Fruit fly (Drosophila melanogaster) whole organism, embryonic: ENCODE data around the gene Mdh1.
A peak's percentile ranks its signal among the peaks of the same experiment; 100 is the strongest.

ENCODE experiments used
- Atf3 ChIP-seq: fragments of 200-800 bp; sonication (Bioruptor generic); optimal IDR thresholded peaks from 3 replicates; lab custom pipeline; 2016; ENCODE audit warnings: missing biosample characterization, missing genetic modification characterization
- CG10431 ChIP-seq: fragments of 200-800 bp; sonication (Bioruptor generic); optimal IDR thresholded peaks from 3 replicates; lab custom pipeline; 2018; ENCODE audit warnings: missing biosample characterization, mild to moderate bottlenecking, missing genetic modification characterization
- CG12391 ChIP-seq: fragments of 200-800 bp; sonication (Bioruptor generic); optimal IDR thresholded peaks from 3 replicates; lab custom pipeline; 2018; ENCODE audit warnings: missing biosample characterization, mild to moderate bottlenecking, missing genetic modification characterization, moderate library complexity
- CG13424 ChIP-seq: fragments of 200-800 bp; sonication (Bioruptor generic); optimal IDR thresholded peaks from 2 replicates; lab custom pipeline; 2019; ENCODE audit warnings: missing biosample characterization, mild to moderate bottlenecking, missing genetic modification characterization, moderate library complexity
- CG13894 ChIP-seq: fragments of 200-800 bp; sonication (Bioruptor generic); optimal IDR thresholded peaks from 3 replicates; lab custom pipeline; 2018; ENCODE audit warnings: missing biosample characterization, mild to moderate bottlenecking, missing genetic modification characterization, moderate library complexity
- CG14710 ChIP-seq: fragments of 200-800 bp; sonication (Bioruptor generic); optimal IDR thresholded peaks from 3 replicates; lab custom pipeline; 2019; ENCODE audit warnings: missing biosample characterization, mild to moderate bottlenecking, missing genetic modification characterization, moderate library complexity
- CG1529 ChIP-seq: fragments of 200-800 bp; sonication (Bioruptor generic); optimal IDR thresholded peaks from 3 replicates; lab custom pipeline; 2018; ENCODE audit warnings: missing biosample characterization, missing genetic modification characterization
- CG1647 ChIP-seq: fragments of 200-800 bp; sonication (Bioruptor generic); optimal IDR thresholded peaks from 3 replicates; lab custom pipeline; 2016; ENCODE audit warnings: missing biosample characterization, missing genetic modification characterization
- CG17361 ChIP-seq: fragments of 200-800 bp; sonication (Bioruptor generic); IDR thresholded peaks from 3 replicates; pipeline ENCODE4 v1.3.6; 2022; ENCODE audit warnings: missing biosample characterization, missing genetic modification characterization
- CG17568 ChIP-seq: fragments of 200-800 bp; sonication (Bioruptor generic); optimal IDR thresholded peaks from 2 replicates; lab custom pipeline; 2018; ENCODE audit warnings: missing biosample characterization, mild to moderate bottlenecking, missing genetic modification characterization, moderate library complexity
- CG18619 ChIP-seq: fragments of 200-800 bp; sonication (Bioruptor generic); optimal IDR thresholded peaks from 3 replicates; lab custom pipeline; 2017; ENCODE audit warnings: missing biosample characterization, mild to moderate bottlenecking, missing genetic modification characterization
- CG2712 ChIP-seq: fragments of 200-800 bp; optimal IDR thresholded peaks from 3 replicates; lab custom pipeline; 2019; ENCODE audit warnings: missing biosample characterization, mild to moderate bottlenecking, missing genetic modification characterization, moderate library complexity
- CG3065 ChIP-seq: fragments of 200-800 bp; sonication (Bioruptor generic); optimal IDR thresholded peaks from 2 replicates; lab custom pipeline; 2016; ENCODE audit warnings: missing biosample characterization, missing genetic modification characterization
- CG3281 ChIP-seq: fragments of 200-800 bp; sonication (Bioruptor generic); optimal IDR thresholded peaks from 3 replicates; lab custom pipeline; 2017; ENCODE audit warnings: missing biosample characterization, mild to moderate bottlenecking, missing genetic modification characterization
- CG33213 ChIP-seq: fragments of 200-800 bp; sonication (Bioruptor generic); optimal IDR thresholded peaks from 3 replicates; lab custom pipeline; 2016; ENCODE audit warnings: missing biosample characterization, missing genetic modification characterization
- CG3407 ChIP-seq: fragments of 200-800 bp; sonication (Bioruptor generic); optimal IDR thresholded peaks from 2 replicates; lab custom pipeline; 2018; ENCODE audit warnings: missing biosample characterization, mild to moderate bottlenecking, missing genetic modification characterization
- CG5245 ChIP-seq: fragments of 200-800 bp; sonication (Bioruptor generic); optimal IDR thresholded peaks from 3 replicates; lab custom pipeline; 2016; ENCODE audit warnings: missing biosample characterization, missing genetic modification characterization
- CG7839 ChIP-seq: fragments of 200-800 bp; sonication (Bioruptor generic); optimal IDR thresholded peaks from 3 replicates; lab custom pipeline; 2018; ENCODE audit warnings: missing biosample characterization, mild to moderate bottlenecking, missing genetic modification characterization, moderate library complexity
- CG9727 ChIP-seq: fragments of 200-800 bp; sonication (Bioruptor generic); optimal IDR thresholded peaks from 3 replicates; lab custom pipeline; 2017; ENCODE audit warnings: missing biosample characterization, mild to moderate bottlenecking, missing genetic modification characterization
- Dfd ChIP-seq, 2 experiments: fragments of >200 bp; optimal IDR thresholded peaks; 2 replicates each; lab custom pipeline; 2017; ENCODE audit warnings: missing biosample characterization in 2 of 2, missing genetic modification characterization in 2 of 2
- Doc2 ChIP-seq: fragments of 200-800 bp; sonication (Bioruptor generic); IDR thresholded peaks from 2 replicates; pipeline ENCODE4 v1.3.6; 2022; ENCODE audit warnings: missing biosample characterization, missing genetic modification characterization
- Dp ChIP-seq: fragments of 200-800 bp; sonication (Bioruptor generic); optimal IDR thresholded peaks from 2 replicates; lab custom pipeline; 2018; ENCODE audit warnings: missing biosample characterization, mild to moderate bottlenecking, missing genetic modification characterization, moderate library complexity
- Drgx ChIP-seq: fragments of 200-800 bp; sonication (Bioruptor generic); IDR thresholded peaks from 2 replicates; pipeline ENCODE4 v1.3.6; 2022; ENCODE audit warnings: missing biosample characterization, missing genetic modification characterization
- MBD-R2 ChIP-seq: fragments of 200-800 bp; sonication (Bioruptor generic); IDR thresholded peaks from 2 replicates; pipeline ENCODE4 v1.3.6; 2022; ENCODE audit warnings: missing biosample characterization, missing genetic modification characterization
- Pdp1 ChIP-seq, 2 experiments: fragments of 200-800 bp; sonication (Bioruptor generic); optimal IDR thresholded peaks; 3 replicates each; lab custom pipeline; 2016; ENCODE audit warnings: missing biosample characterization in 2 of 2, missing genetic modification characterization in 2 of 2, mild to moderate bottlenecking in 1 of 2, moderate library complexity in 1 of 2
- Stat92E ChIP-seq, 3 experiments: fragments of >200 bp in 2 of 3; fragments of 200-800 bp in 1 of 3; sonication (Bioruptor generic) in 1 of 3; optimal IDR thresholded peaks; 2 replicates each; lab custom pipeline; 2017 to 2019; ENCODE audit warnings: missing biosample characterization in 3 of 3, missing genetic modification characterization in 3 of 3, mild to moderate bottlenecking in 1 of 3, moderate library complexity in 1 of 3
- TFAM ChIP-seq: fragments of 200-800 bp; sonication (Bioruptor generic); optimal IDR thresholded peaks from 2 replicates; lab custom pipeline; 2017; ENCODE audit warnings: missing biosample characterization, missing genetic modification characterization, inconsistent platforms
- al ChIP-seq: fragments of 200-800 bp; sonication (Bioruptor generic); IDR thresholded peaks from 2 replicates; pipeline ENCODE4 v1.3.6; 2022; ENCODE audit warnings: missing biosample characterization, missing genetic modification characterization
- ara ChIP-seq: fragments of 200-800 bp; sonication (Bioruptor generic); IDR thresholded peaks from 2 replicates; pipeline ENCODE4 v1.3.6; 2022; ENCODE audit warnings: missing biosample characterization, missing genetic modification characterization
- chinmo ChIP-seq: fragments of 200-800 bp; sonication (Bioruptor generic); IDR thresholded peaks from 4 replicates; pipeline ENCODE4 v1.3.6; 2022; ENCODE audit warnings: missing biosample characterization, missing genetic modification characterization; ENCODE audit not compliant: partially characterized antibody
- chn ChIP-seq: fragments of 200-800 bp; sonication (Bioruptor generic); optimal IDR thresholded peaks from 2 replicates; lab custom pipeline; 2016; ENCODE audit warnings: missing biosample characterization, missing genetic modification characterization
- corto ChIP-seq: fragments of 200-800 bp; sonication (Bioruptor generic); optimal IDR thresholded peaks from 2 replicates; lab custom pipeline; 2016; ENCODE audit warnings: missing biosample characterization, mild to moderate bottlenecking, missing genetic modification characterization, moderate library complexity
- disco-r ChIP-seq: fragments of 200-800 bp; sonication (Bioruptor generic); optimal IDR thresholded peaks from 2 replicates; lab custom pipeline; 2016; ENCODE audit warnings: missing biosample characterization, missing genetic modification characterization
- grn ChIP-seq: fragments of 200-800 bp; sonication (Bioruptor generic); optimal IDR thresholded peaks from 3 replicates; lab custom pipeline; 2017; ENCODE audit warnings: missing biosample characterization, missing genetic modification characterization
- insv ChIP-seq, 2 experiments: fragments of 200-800 bp; sonication (Bioruptor generic); optimal IDR thresholded peaks; 3 replicates each; lab custom pipeline; 2016 to 2018; ENCODE audit warnings: missing biosample characterization in 2 of 2, missing genetic modification characterization in 2 of 2
- lab ChIP-seq: fragments of 200-800 bp; sonication (Bioruptor generic); optimal IDR thresholded peaks from 3 replicates; lab custom pipeline; 2017; ENCODE audit warnings: missing biosample characterization, missing genetic modification characterization, mild to moderate bottlenecking, moderate library complexity, missing genetic modification reagents
- lilli ChIP-seq: fragments of 200-800 bp; sonication (Bioruptor generic); optimal IDR thresholded peaks from 3 replicates; lab custom pipeline; 2016; ENCODE audit warnings: missing biosample characterization, missing genetic modification characterization
- nerfin-1 ChIP-seq: fragments of 200-800 bp; sonication (Bioruptor generic); optimal IDR thresholded peaks from 3 replicates; lab custom pipeline; 2019; ENCODE audit warnings: missing biosample characterization, mild to moderate bottlenecking, missing genetic modification characterization, moderate library complexity
- prd ChIP-seq, 3 experiments: fragments of >200 bp in 2 of 3; fragments of 200-800 bp in 1 of 3; sonication (Bioruptor generic) in 1 of 3; optimal IDR thresholded peaks in 2 of 3; IDR thresholded peaks in 1 of 3; 2 replicates in 2 of 3; 3 replicates in 1 of 3; pipeline versions ENCODE4 v1.3.6 to Lab custom; 2017 to 2022; ENCODE audit warnings: missing biosample characterization in 1 of 3, missing genetic modification characterization in 1 of 3
- sc ChIP-seq, 3 experiments: fragments of >200 bp in 2 of 3; fragments of 200-800 bp in 1 of 3; sonication (Bioruptor generic) in 1 of 3; optimal IDR thresholded peaks; 2 replicates in 2 of 3; 3 replicates in 1 of 3; lab custom pipeline; 2017; ENCODE audit warnings: mild to moderate bottlenecking in 1 of 3, missing biosample characterization in 1 of 3, missing genetic modification characterization in 1 of 3, missing genetic modification reagents in 1 of 3
- shn ChIP-seq: fragments of 200-800 bp; sonication (Bioruptor generic); optimal IDR thresholded peaks from 3 replicates; lab custom pipeline; 2016; ENCODE audit warnings: missing biosample characterization, missing genetic modification characterization
- tll ChIP-seq, 2 experiments: fragments of 200-800 bp in 1 of 2; fragments of >200 bp in 1 of 2; sonication (Bioruptor generic) in 1 of 2; optimal IDR thresholded peaks; 2 replicates each; lab custom pipeline; 2017 to 2019; ENCODE audit warnings: missing biosample characterization in 2 of 2, missing genetic modification characterization in 2 of 2, mild to moderate bottlenecking in 1 of 2, moderate library complexity in 1 of 2
- trem ChIP-seq: fragments of 200-800 bp; optimal IDR thresholded peaks from 3 replicates; lab custom pipeline; 2019; ENCODE audit warnings: missing biosample characterization, mild to moderate bottlenecking, missing genetic modification characterization, moderate library complexity
- tx ChIP-seq: fragments of 200-800 bp; sonication (Bioruptor generic); optimal IDR thresholded peaks from 2 replicates; lab custom pipeline; 2016; ENCODE audit warnings: missing biosample characterization, missing genetic modification characterization
- vvl ChIP-seq: fragments of 200-800 bp; sonication (Bioruptor generic); IDR thresholded peaks from 2 replicates; pipeline ENCODE4 v1.3.6; 2022; ENCODE audit warnings: missing biosample characterization, missing genetic modification characterization
- wor ChIP-seq: fragments of 200-800 bp; sonication (Bioruptor generic); IDR thresholded peaks from 2 replicates; pipeline ENCODE4 v1.3.6; 2022; ENCODE audit warnings: missing biosample characterization, missing genetic modification characterization
- z ChIP-seq: fragments of 200-800 bp; sonication (Bioruptor generic); IDR thresholded peaks from 3 replicates; pipeline ENCODE4 v1.3.6; 2022; ENCODE audit warnings: missing biosample characterization, missing genetic modification characterization
- zfh2 ChIP-seq: fragments of 200-800 bp; sonication (Bioruptor generic); optimal IDR thresholded peaks from 2 replicates; lab custom pipeline; 2016; ENCODE audit warnings: missing biosample characterization, missing genetic modification characterization

Mdh1 gene

DNA sequence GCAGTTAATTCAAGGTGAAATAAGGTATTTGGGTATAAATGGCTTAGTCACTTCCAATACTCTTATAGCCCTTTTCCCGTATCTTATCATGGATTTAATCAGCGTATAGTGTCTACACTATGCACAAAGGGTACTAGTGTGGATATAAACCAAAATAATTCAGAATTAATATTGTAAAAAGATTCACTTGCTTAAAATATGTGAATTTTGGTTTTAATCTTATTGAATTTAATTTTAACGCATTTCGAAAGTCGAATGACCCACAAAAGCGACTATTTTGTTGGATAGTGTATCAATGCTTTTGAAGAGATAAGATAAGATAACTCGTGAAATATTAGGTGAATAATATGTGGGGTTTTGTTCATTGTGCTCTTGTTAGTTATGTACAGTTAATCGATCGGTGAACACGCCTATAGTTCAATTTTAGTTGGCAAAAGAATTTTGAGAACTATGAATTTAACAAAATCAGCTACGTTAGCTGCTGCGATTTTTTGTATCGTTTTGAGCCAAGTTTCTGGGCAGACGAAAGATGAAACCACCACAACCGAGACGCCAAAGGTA is 14.2 kb downstream of the Mdh1 start, which contains the start of gene CG5096 (continued):
- TF ChIP-seq Dfd (GFP tag; optimal IDR thresholded peaks at IDR 0.05; lab: Kevin White, UChicago) (no peak), Doc2 (GFP tag; lab: Robert Waterston, UW) (no peak), CG7839 (tag; lab: Kevin White, UChicago) (peak; percentile 94), CG13894 (tag; lab: Kevin White, UChicago) (peak; percentile 96), wor (GFP tag; lab: Robert Waterston, UW) (peak; percentile 76), CG1529 (GFP tag; lab: Kevin White, UChicago) (peak; percentile 74), al (GFP tag; lab: Robert Waterston, UW) (peak; percentile 78), corto (GFP tag; lab: Kevin White, UChicago) (peak; percentile 27), z (GFP tag; lab: Robert Waterston, UW) (no peak), zfh2 (GFP tag; lab: Kevin White, UChicago) (peak; percentile 67), disco-r (GFP tag; lab: Kevin White, UChicago) (peak; percentile 59), ara (GFP tag; lab: Robert Waterston, UW) (peak; percentile 79), CG18619 (peak; percentile 83), Dp (GFP tag; lab: Kevin White, UChicago) (no peak), prd (optimal IDR thresholded peaks at IDR 0.05; lab: Kevin White, UChicago) (no peak), prd (GFP tag; IDR thresholded peaks at IDR 0.05; lab: Robert Waterston, UW) (peak; percentile 87), MBD-R2 (peak; percentile 79; the same call in 1 of the 2 replicates), shn (GFP tag; lab: Kevin White, UChicago) (peak; percentile 18), lab (GFP tag; lab: Kevin White, UChicago) (peak; percentile 97), tx (peak; percentile 65), CG5245 (peak; percentile 66), CG10431 (GFP tag; lab: Kevin White, UChicago) (no peak), CG17568 (GFP tag; lab: Kevin White, UChicago) (peak; percentile 86), grn (peak; percentile 97), CG1647 (GFP tag; lab: Kevin White, UChicago) (peak; percentile 67), vvl (GFP tag; lab: Robert Waterston, UW) (peak; percentile 94), CG9727 (GFP tag; lab: Kevin White, UChicago) (peak; percentile 79), chinmo (GFP tag; lab: Robert Waterston, UW) (no peak), trem (tag; lab: Kevin White, UChicago) (peak; percentile 75), CG3407 (GFP tag; lab: Kevin White, UChicago) (peak; percentile 49), nerfin-1 (tag; lab: Kevin White, UChicago) (peak; percentile 82), lilli (GFP tag; lab: Kevin White, UChicago) (peak; percentile 93), Pdp1 (GFP tag; optimal IDR thresholded peaks at IDR 0.05; lab: Kevin White, UChicago) (peak; percentile 78 to 79), insv (GFP tag; optimal IDR thresholded peaks at IDR 0.05; lab: Kevin White, UChicago) (peak in 1 of 2 experiments; percentile 12), Drgx (GFP tag; lab: Robert Waterston, UW) (peak; percentile 45; the same call in 1 of the 2 replicates), tll (GFP tag; optimal IDR thresholded peaks at IDR 0.05; lab: Kevin White, UChicago) (no peak), Stat92E (GFP tag; optimal IDR thresholded peaks at IDR 0.05; lab: Kevin White, UChicago) (no peak), sc (optimal IDR thresholded peaks at IDR 0.05; lab: Kevin White, UChicago) (no peak), sc (GFP tag; optimal IDR thresholded peaks at IDR 0.05; lab: Kevin White, UChicago) (peak; percentile 51), CG3065 (GFP tag; lab: Kevin White, UChicago) (peak; percentile 32), CG12391 (tag; lab: Kevin White, UChicago) (peak; percentile 91), CG14710 (peak; percentile 67), CG3281 (GFP tag; lab: Kevin White, UChicago) (peak; percentile 92), CG33213 (GFP tag; lab: Kevin White, UChicago) (peak; percentile 45), CG17361 (GFP tag; lab: Robert Waterston, UW) (peak; percentile 84; the same call in 2 of the 3 replicates), CG13424 (tag; lab: Kevin White, UChicago) (peak; percentile 93), TFAM (GFP tag; lab: Kevin White, UChicago) (no peak), Atf3 (peak; percentile 37), chn (GFP tag; lab: Kevin White, UChicago) (peak; percentile 55), CG2712 (tag; lab: Kevin White, UChicago) (peak; percentile 90)
